Fruit fly (Drosophila melanogaster) Kc167 (cell line): ENCODE results near the gene ppl.

ENCODE experiments used
- Sin3A ChIP-seq: fragments of >200 bp; optimal IDR thresholded peaks from 2 replicates; lab custom pipeline; 2018; ENCODE audit warnings: missing external identifiers
- insv ChIP-seq: fragments of >200 bp; optimal IDR thresholded peaks from 3 replicates; lab custom pipeline; 2018; ENCODE audit warnings: missing external identifiers

- TF ChIP-seq Sin3A (lab: Kevin White, UChicago), result no peak
- TF ChIP-seq insv, result no peak
Observed at dm6 chr3L:21283795-21284194, 2.5 kb upstream of the ppl start.
